Worm (Caenorhabditis elegans) whole organism, L1 larva: ENCODE measurements around the gene C09E7.10.
A peak's percentile ranks its signal among the peaks of the same experiment; 100 is the strongest.

Source experiments
- F16B12.6 ChIP-seq: fragments of 150-350 bp; optimal IDR thresholded peaks from 2 replicates; lab custom pipeline; 2014; ENCODE audit warnings: missing biosample characterization, missing genetic modification characterization
- alr-1 ChIP-seq: fragments of 200-800 bp; sonication (Bioruptor generic); optimal IDR thresholded peaks from 2 replicates; lab custom pipeline; 2018; ENCODE audit warnings: borderline replicate concordance, mild to moderate bottlenecking, missing genetic modification characterization, missing compliant biosample characterization
- ceh-8 ChIP-seq: fragments of 200-800 bp; sonication (Bioruptor generic); optimal IDR thresholded peaks from 2 replicates; lab custom pipeline; 2018; ENCODE audit warnings: mild to moderate bottlenecking, missing genetic modification characterization, moderate library complexity, missing compliant biosample characterization
- ceh-82 ChIP-seq, 3 experiments: fragments of 150-350 bp in 1 of 3; sonication (generic microtip) in 2 of 3; optimal IDR thresholded peaks; 2 replicates each; lab custom pipeline; 2014 to 2017; ENCODE audit warnings: missing biosample characterization in 3 of 3, missing genetic modification characterization in 3 of 3
- ces-1 ChIP-seq: fragments of 150-350 bp; optimal IDR thresholded peaks from 2 replicates; lab custom pipeline; 2014; ENCODE audit warnings: missing biosample characterization, missing genetic modification reagents, missing genetic modification characterization
- dpl-1 ChIP-seq, 3 experiments: fragments of 150-350 bp in 2 of 3; sonication (generic microtip) in 1 of 3; optimal IDR thresholded peaks; 2 replicates each; lab custom pipeline; 2014 to 2017; ENCODE audit warnings: missing biosample characterization in 3 of 3, missing genetic modification characterization in 3 of 3, missing genetic modification reagents in 3 of 3
- efl-1 ChIP-seq, 4 experiments: fragments of 150-350 bp; optimal IDR thresholded peaks in 3 of 4; peaks in 1 of 4; 1 replicate in 1 of 4; 2 replicates in 3 of 4; lab custom pipeline; 2014; ENCODE audit warnings: missing biosample characterization in 2 of 4, missing genetic modification characterization in 2 of 4, missing genetic modification reagents in 2 of 4
- egl-13 ChIP-seq: sonication (generic microtip); optimal IDR thresholded peaks from 2 replicates; lab custom pipeline; 2016; ENCODE audit warnings: missing genotype, missing genetic modification reagents, missing genetic modification characterization, missing compliant biosample characterization
- egl-27 ChIP-seq, 2 experiments: fragments of 150-350 bp in 1 of 2; sonication (generic microtip); optimal IDR thresholded peaks; 3 replicates each; lab custom pipeline; 2017 to 2018; ENCODE audit warnings: missing biosample characterization in 2 of 2, missing genetic modification characterization in 2 of 2, missing genetic modification reagents in 2 of 2
- elt-2 ChIP-seq: sonication (generic microtip); optimal IDR thresholded peaks from 2 replicates; lab custom pipeline; 2016; ENCODE audit warnings: missing genetic modification characterization, mild to moderate bottlenecking, inconsistent platforms, missing compliant biosample characterization, missing genetic modification reagents
- fkh-8 ChIP-seq: sonication (generic microtip); optimal IDR thresholded peaks from 2 replicates; lab custom pipeline; 2016; ENCODE audit warnings: mild to moderate bottlenecking, missing genetic modification characterization, missing compliant biosample characterization
- fos-1 ChIP-seq: fragments of 150-350 bp; optimal IDR thresholded peaks from 2 replicates; lab custom pipeline; 2014; ENCODE audit warnings: missing biosample characterization, missing genetic modification characterization
- hlh-17 ChIP-seq: fragments of 200-800 bp; sonication (Bioruptor generic); optimal IDR thresholded peaks from 2 replicates; lab custom pipeline; 2018; ENCODE audit warnings: missing genetic modification characterization, mild to moderate bottlenecking, missing compliant biosample characterization, moderate library complexity, borderline replicate concordance
- hpl-2 ChIP-seq: fragments of 150-350 bp; optimal IDR thresholded peaks from 2 replicates; lab custom pipeline; 2014; ENCODE audit warnings: missing biosample characterization, missing genetic modification reagents, missing genetic modification characterization
- irx-1 ChIP-seq: sonication (generic microtip); optimal IDR thresholded peaks from 2 replicates; lab custom pipeline; 2016; ENCODE audit warnings: missing genetic modification characterization, missing compliant biosample characterization
- jun-1 ChIP-seq: fragments of 150-350 bp; optimal IDR thresholded peaks from 2 replicates; lab custom pipeline; 2014; ENCODE audit warnings: missing biosample characterization, missing genetic modification reagents, missing genetic modification characterization
- lin-39 ChIP-seq: fragments of 150-350 bp; optimal IDR thresholded peaks from 2 replicates; lab custom pipeline; 2014; ENCODE audit warnings: missing biosample characterization, missing genetic modification reagents, missing genetic modification characterization
- lir-3 ChIP-seq: sonication (generic microtip); optimal IDR thresholded peaks from 2 replicates; lab custom pipeline; 2016; ENCODE audit warnings: mild to moderate bottlenecking, missing genetic modification characterization, moderate library complexity, missing compliant biosample characterization; ENCODE audit not compliant: poor library complexity
- lsy-2 ChIP-seq, 2 experiments: fragments of 150-350 bp; optimal IDR thresholded peaks; 2 replicates each; lab custom pipeline; 2014; ENCODE audit warnings: missing biosample characterization in 2 of 2, missing genetic modification characterization in 2 of 2
- mdl-1 ChIP-seq, 2 experiments: fragments of 150-350 bp; optimal IDR thresholded peaks; 2 replicates each; lab custom pipeline; 2014 to 2017; ENCODE audit warnings: missing biosample characterization in 2 of 2, missing genetic modification characterization in 2 of 2, inconsistent platforms in 1 of 2
- nhr-12 ChIP-seq: sonication (generic microtip); optimal IDR thresholded peaks from 2 replicates; lab custom pipeline; 2017; ENCODE audit warnings: missing biosample characterization, missing genetic modification characterization
- nhr-19 ChIP-seq: fragments of 200-800 bp; sonication (Bioruptor generic); conservative IDR thresholded peaks from 2 replicates; pipeline ENCODE4 v1.3.6; 2022; ENCODE audit warnings: missing genetic modification characterization, missing compliant biosample characterization
- nhr-47 ChIP-seq: sonication (generic microtip); optimal IDR thresholded peaks from 2 replicates; lab custom pipeline; 2016; ENCODE audit warnings: mild to moderate bottlenecking, missing genetic modification characterization, moderate library complexity, missing compliant biosample characterization
- nhr-84 ChIP-seq: sonication (generic microtip); optimal IDR thresholded peaks from 2 replicates; lab custom pipeline; 2017; ENCODE audit warnings: missing biosample characterization, missing genetic modification characterization
- nhr-85 ChIP-seq: sonication (generic microtip); peaks from one replicate; lab custom pipeline; 2016; ENCODE audit warnings: missing genetic modification characterization, inconsistent platforms, missing compliant biosample characterization
- snpc-4 ChIP-seq: fragments of 150-350 bp; optimal IDR thresholded peaks from 2 replicates; lab custom pipeline; 2014; ENCODE audit warnings: missing biosample characterization, missing genetic modification characterization
- sox-4 ChIP-seq: sonication (generic microtip); optimal IDR thresholded peaks from 2 replicates; lab custom pipeline; 2016; ENCODE audit warnings: missing genetic modification characterization, missing compliant biosample characterization
- tlp-1 ChIP-seq: fragments of 150-350 bp; optimal IDR thresholded peaks from 2 replicates; lab custom pipeline; 2014; ENCODE audit warnings: missing biosample characterization, missing genetic modification characterization
- unc-62 ChIP-seq: fragments of 150-350 bp; optimal IDR thresholded peaks from 2 replicates; lab custom pipeline; 2014; ENCODE audit warnings: missing biosample characterization, missing genetic modification reagents, missing genetic modification characterization
- unc-86 ChIP-seq: sonication (generic microtip); optimal IDR thresholded peaks from 2 replicates; lab custom pipeline; 2016; ENCODE audit warnings: missing genetic modification characterization, missing compliant biosample characterization
- vab-15 ChIP-seq: sonication (generic microtip); optimal IDR thresholded peaks from 2 replicates; lab custom pipeline; 2017; ENCODE audit warnings: missing genotype, mild to moderate bottlenecking, missing genetic modification characterization, missing compliant biosample characterization
- xbp-1 ChIP-seq: sonication (generic microtip); optimal IDR thresholded peaks from 2 replicates; lab custom pipeline; 2016; ENCODE audit warnings: missing genetic modification characterization, missing compliant biosample characterization
- zag-1 ChIP-seq: fragments of 150-350 bp; optimal IDR thresholded peaks from 2 replicates; lab custom pipeline; 2014; ENCODE audit warnings: missing biosample characterization, missing genetic modification characterization

C09E7.10 gene

ce11 chrIII:6508327-6508726 is 11.5 kb downstream of the C09E7.10 start (continued):
- TF ChIP-seq ceh-82 (tag; optimal IDR thresholded peaks at IDR 0.05; lab: Kevin White, UChicago) (no peak), vab-15 (tag; lab: Kevin White, UChicago) (no peak), efl-1 (optimal IDR thresholded peaks at IDR 0.05; lab: Kevin White, UChicago) (no peak), efl-1 (GFP tag; optimal IDR thresholded peaks at IDR 0.05 in 1 of 2; lab: Kevin White, UChicago) (no peak), sox-4 (no peak), elt-2 (no peak), ces-1 (GFP tag; lab: Kevin White, UChicago) (no peak), mdl-1 (tag; optimal IDR thresholded peaks at IDR 0.05; lab: Kevin White, UChicago) (no peak)

- TF ChIP-seq nhr-19 (GFP tag; lab: Robert Waterston, UW), result no peak
- no peak for TF ChIP-seq snpc-4 (tag; lab: Kevin White, UChicago)
- TF ChIP-seq hpl-2 (GFP tag; lab: Kevin White, UChicago), result no peak
- no peak for TF ChIP-seq lin-39 (tag; lab: Kevin White, UChicago)
- TF ChIP-seq xbp-1 (tag; lab: Kevin White, UChicago), result no peak
- TF ChIP-seq unc-62, result no peak
- no peak for TF ChIP-seq nhr-47
- no peak for TF ChIP-seq egl-27 (tag; optimal IDR thresholded peaks at IDR 0.05; lab: Kevin White, UChicago)
- TF ChIP-seq sox-4, result no peak
- no peak for TF ChIP-seq nhr-12
- no peak for TF ChIP-seq egl-13
- TF ChIP-seq mdl-1 (tag; optimal IDR thresholded peaks at IDR 0.05; lab: Kevin White, UChicago), result no peak
- TF ChIP-seq, all 84 proteins: peak for 0
Measured at ce11 chrIII:6507832-6508231, 12.0 kb downstream of the C09E7.10 start, which contains the start of gene F23F12.12. F23F12.12 (plus strand) TSS chrIII:6508132.

- TF ChIP-seq dpl-1 (GFP tag; optimal IDR thresholded peaks at IDR 0.05; lab: Kevin White, UChicago), result no peak
- peak; percentile 32 for TF ChIP-seq elt-2
- no peak for TF ChIP-seq irx-1 (tag; lab: Kevin White, UChicago)
- TF ChIP-seq zag-1 (tag; lab: Kevin White, UChicago), result no peak
- TF ChIP-seq F16B12.6 (tag; lab: Kevin White, UChicago), result no peak
- TF ChIP-seq nhr-84 (tag; lab: Kevin White, UChicago), result no peak
- no peak for TF ChIP-seq nhr-12
Measured at ce11 chrIII:6500032-6500564, 19.8 kb downstream of the C09E7.10 start, which contains the start of gene F23F12.3. F23F12.3 (plus strand) TSS chrIII:6500514.

- TF ChIP-seq tlp-1 (tag; lab: Kevin White, UChicago), result no peak
- no peak for TF ChIP-seq efl-1 (optimal IDR thresholded peaks at IDR 0.05; lab: Kevin White, UChicago)
- TF ChIP-seq efl-1 (GFP tag; optimal IDR thresholded peaks at IDR 0.05 in 1 of 2; lab: Kevin White, UChicago), result peak in 1 of 2 experiments; percentile 71
Measured at ce11 chrIII:6499102-6499501, 20.7 kb downstream of the C09E7.10 start.

ce11 chrIII:6498176-6498575 is 21.7 kb downstream of the C09E7.10 start, which contains the start of gene sdz-15:
sdz-15 (plus strand) TSS chrIII:6498476.
- TF ChIP-seq hlh-17 (GFP tag; lab: Kevin White, UChicago), result no peak
- no peak for TF ChIP-seq ceh-8
- TF ChIP-seq jun-1 (tag; lab: Kevin White, UChicago), result no peak
- TF ChIP-seq sox-4, result no peak
- no peak for TF ChIP-seq fkh-8 (tag; lab: Kevin White, UChicago)
- TF ChIP-seq alr-1 (tag; lab: Kevin White, UChicago), result no peak

- TF ChIP-seq lsy-2 (tag; optimal IDR thresholded peaks at IDR 0.05; lab: Kevin White, UChicago) (no peak), nhr-85 (tag; lab: Kevin White, UChicago) (no peak), lir-3 (tag; lab: Kevin White, UChicago) (no peak), egl-13 (no peak), nhr-19 (GFP tag; lab: Robert Waterston, UW) (no peak), mdl-1 (tag; optimal IDR thresholded peaks at IDR 0.05; lab: Kevin White, UChicago) (no peak), fos-1 (tag; lab: Kevin White, UChicago) (no peak), efl-1 (optimal IDR thresholded peaks at IDR 0.05; lab: Kevin White, UChicago) (no peak), efl-1 (GFP tag; optimal IDR thresholded peaks at IDR 0.05 in 1 of 2; lab: Kevin White, UChicago) (peak in 1 of 2 experiments; percentile 69), zag-1 (tag; lab: Kevin White, UChicago) (no peak), elt-2 (peak; percentile 84), unc-86 (tag; lab: Kevin White, UChicago) (no peak), F16B12.6 (tag; lab: Kevin White, UChicago) (no peak)
Measured at ce11 chrIII:6495191-6495723, 24.6 kb downstream of the C09E7.10 start, which contains the start of gene F23F12.13. F23F12.13 (plus strand) TSS chrIII:6495673.
